Worm (Caenorhabditis elegans): ENCODE measurements around the gene W06G6.17.

Gene W06G6.17

ce11 chrV:16683359-16683758 is 38.3 kb upstream of the W06G6.17 start:
- TF ChIP-seq hlh-1 (tag; optimal IDR thresholded peaks at IDR 0.05) (no peak), ceh-39 (tag; optimal IDR thresholded peaks at IDR 0.05) (no peak), flh-1 (GFP tag; optimal IDR thresholded peaks at IDR 0.05) (no peak), sptf-1 (tag; optimal IDR thresholded peaks at IDR 0.05) (no peak)

DNA sequence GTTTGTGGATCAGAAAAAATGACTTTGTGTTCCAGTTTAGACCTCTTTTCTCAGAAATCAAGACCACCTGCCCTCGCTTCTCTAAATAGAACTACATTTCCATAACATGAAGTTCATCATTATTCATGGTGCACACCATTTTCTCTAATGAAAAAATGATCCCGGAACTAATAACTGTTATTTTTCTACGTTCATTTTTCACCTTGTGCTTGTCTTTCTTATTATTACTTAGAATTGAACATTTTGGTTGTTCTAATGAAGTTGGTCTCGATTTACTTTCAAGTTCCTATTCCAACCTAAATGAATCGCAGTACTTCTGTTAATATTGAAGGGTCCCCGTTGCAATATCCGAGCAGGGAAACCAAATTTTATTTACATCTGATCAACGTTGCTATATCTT is 37.8 kb upstream of the W06G6.17 start, which contains the start of gene srw-36:
srw-36 (plus strand) TSS at position 301 of the 400 bp plus-strand sequence.
- TF ChIP-seq nhr-76 (tag; optimal IDR thresholded peaks at IDR 0.05), result no peak
- no peak for TF ChIP-seq lin-13 (tag; optimal IDR thresholded peaks at IDR 0.05)
- no peak for TF ChIP-seq drap-1 (GFP tag; optimal IDR thresholded peaks at IDR 0.05)
- TF ChIP-seq bed-3 (GFP tag; optimal IDR thresholded peaks at IDR 0.05), result no peak
- no peak for TF ChIP-seq unc-120 (tag; optimal IDR thresholded peaks at IDR 0.05; ENCODE audit: poor library complexity, severe bottlenecking)
- no peak for TF ChIP-seq blmp-1 (tag; optimal IDR thresholded peaks at IDR 0.05)
- no peak for TF ChIP-seq sptf-1 (tag; optimal IDR thresholded peaks at IDR 0.05)
- no peak for TF ChIP-seq ceh-43 (GFP tag; optimal IDR thresholded peaks at IDR 0.05)
- TF ChIP-seq snpc-4 (tag; optimal IDR thresholded peaks at IDR 0.05), result no peak
- TF ChIP-seq unc-62 (GFP tag; optimal IDR thresholded peaks at IDR 0.05), result no peak
- TF ChIP-seq nhr-2 (tag; optimal IDR thresholded peaks at IDR 0.05), result no peak
- no peak for TF ChIP-seq hlh-1 (tag; optimal IDR thresholded peaks at IDR 0.05)
- no peak for TF ChIP-seq cnd-1 (tag; optimal IDR thresholded peaks at IDR 0.05)
- no peak for TF ChIP-seq M03D4.4 (tag; optimal IDR thresholded peaks at IDR 0.05)
- no peak for TF ChIP-seq flh-1 (GFP tag; optimal IDR thresholded peaks at IDR 0.05)

ce11 chrV:16679981-16680380 is 34.9 kb upstream of the W06G6.17 start, which contains the start of gene srw-44:
srw-44 (plus strand) TSS chrV:16680281.
- TF ChIP-seq bed-3 (GFP tag; optimal IDR thresholded peaks at IDR 0.05) (no peak), mep-1 (tag; optimal IDR thresholded peaks at IDR 0.05) (no peak), mab-5 (tag; optimal IDR thresholded peaks at IDR 0.05) (no peak), elt-1 (tag; optimal IDR thresholded peaks at IDR 0.05; ENCODE audit: borderline replicate concordance, insufficient read depth) (no peak), zip-8 (tag; optimal IDR thresholded peaks at IDR 0.05) (no peak)

DNA sequence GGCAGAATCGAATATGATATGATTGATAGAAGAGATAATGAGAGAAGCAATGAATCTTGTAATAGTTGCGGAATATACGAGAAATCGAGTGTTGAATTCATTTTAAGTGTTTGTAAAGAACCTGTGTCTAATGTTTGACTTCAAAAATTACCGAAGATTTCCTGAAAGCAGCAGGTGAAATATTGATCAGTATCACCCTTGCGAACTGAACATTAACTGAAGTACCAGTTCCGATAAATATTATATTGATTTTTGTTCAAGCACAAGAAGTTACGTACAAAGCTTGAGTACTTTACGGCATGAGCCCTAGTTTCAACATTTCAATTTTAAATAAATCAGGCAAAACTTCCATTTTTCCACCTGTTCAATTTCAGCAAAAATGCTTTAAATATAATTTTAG is 34.2 kb upstream of the W06G6.17 start, which contains the start of gene srz-103:
srz-103 (minus strand) TSS at position 101 of the 400 bp plus-strand sequence.
- TF ChIP-seq nhr-76 (tag; optimal IDR thresholded peaks at IDR 0.05), result no peak
- TF ChIP-seq unc-62 (GFP tag; optimal IDR thresholded peaks at IDR 0.05), result no peak
- TF ChIP-seq mls-2 (tag; optimal IDR thresholded peaks at IDR 0.05), result no peak
- no peak for TF ChIP-seq ceh-83 (GFP tag; optimal IDR thresholded peaks at IDR 0.05)
- no peak for TF ChIP-seq pha-4 (tag; optimal IDR thresholded peaks at IDR 0.05)

DNA sequence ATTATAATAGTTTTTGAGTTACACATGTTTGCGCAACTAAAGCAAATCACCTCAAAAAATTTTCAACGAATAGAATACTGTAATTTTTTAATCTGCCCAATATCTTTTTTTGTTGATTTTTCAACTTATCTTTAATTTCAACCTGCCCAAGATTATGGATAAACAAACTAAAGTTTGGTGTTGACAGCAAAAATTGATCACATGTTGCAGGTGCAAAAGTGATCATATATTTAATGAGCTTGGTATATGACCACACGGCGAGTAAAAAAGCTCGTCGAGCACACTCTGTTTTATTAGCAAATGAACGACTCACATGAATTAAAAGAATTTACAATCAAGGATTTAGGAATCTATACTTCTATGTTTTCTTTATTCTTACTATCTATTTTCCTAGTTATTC is 30.5 kb upstream of the W06G6.17 start, which contains the start of gene srz-1:
srz-1 (plus strand) TSS at position 301 of the 400 bp plus-strand sequence.
- TF ChIP-seq lin-13 (tag; optimal IDR thresholded peaks at IDR 0.05) (no peak), cnd-1 (tag; optimal IDR thresholded peaks at IDR 0.05) (no peak), bed-3 (GFP tag; optimal IDR thresholded peaks at IDR 0.05) (no peak), nhr-12 (tag; optimal IDR thresholded peaks at IDR 0.05) (no peak), blmp-1 (tag; optimal IDR thresholded peaks at IDR 0.05) (no peak), hlh-1 (tag; optimal IDR thresholded peaks at IDR 0.05) (no peak), mls-2 (tag; optimal IDR thresholded peaks at IDR 0.05) (no peak), ceh-43 (GFP tag; optimal IDR thresholded peaks at IDR 0.05) (no peak), nhr-28 (tag; optimal IDR thresholded peaks at IDR 0.05) (no peak), unc-62 (GFP tag; optimal IDR thresholded peaks at IDR 0.05) (no peak), unc-120 (tag; optimal IDR thresholded peaks at IDR 0.05; ENCODE audit: poor library complexity, severe bottlenecking) (no peak), lsy-2 (tag; optimal IDR thresholded peaks at IDR 0.05) (no peak), tbx-8 (GFP tag; optimal IDR thresholded peaks at IDR 0.05) (no peak), ceh-39 (tag; optimal IDR thresholded peaks at IDR 0.05) (no peak)

- TF ChIP-seq ces-1 (GFP tag; optimal IDR thresholded peaks at IDR 0.05), result no peak
- no peak for TF ChIP-seq drap-1 (GFP tag; optimal IDR thresholded peaks at IDR 0.05)
These were observed 29.3 kb upstream of the W06G6.17 start for ce11 chrV:16674399-16674798.

DNA sequence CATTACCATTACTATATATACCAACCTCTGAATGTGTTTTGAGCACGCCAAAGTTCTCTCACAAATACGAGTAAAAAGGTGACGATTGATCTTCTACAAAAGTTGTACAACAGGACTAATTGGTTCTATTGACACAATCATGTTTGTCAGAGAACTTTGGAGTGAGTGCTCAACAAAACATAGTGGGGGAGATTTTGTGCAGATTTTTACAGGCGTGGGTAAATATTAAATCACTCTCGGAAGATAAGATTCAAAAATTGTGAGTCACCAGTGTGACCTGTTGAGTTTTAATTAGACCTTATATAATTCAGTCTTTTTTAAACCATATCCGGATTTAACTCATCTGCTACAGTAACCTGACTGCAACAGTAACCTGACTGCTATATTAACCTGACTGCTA is 27.1 kb upstream of the W06G6.17 start, which contains the start of gene F14F8.8:
F14F8.8 (minus strand) TSS at position 101 of the 400 bp plus-strand sequence.
- TF ChIP-seq sem-2 (GFP tag; optimal IDR thresholded peaks at IDR 0.05) (no peak), nhr-76 (tag; optimal IDR thresholded peaks at IDR 0.05) (no peak), nhr-237 (tag; optimal IDR thresholded peaks at IDR 0.05) (no peak), ztf-11 (tag; optimal IDR thresholded peaks at IDR 0.05) (no peak), drap-1 (GFP tag; optimal IDR thresholded peaks at IDR 0.05) (no peak)

All from whole organism, mixed stage, embryonic.